Fruit fly (Drosophila melanogaster) whole organism, prepupa: ENCODE measurements around the gene Taf11.
A peak's percentile ranks its signal among the peaks of the same experiment; 100 is the strongest.

Source experiments
- Blimp-1 ChIP-seq: fragments of 200-800 bp; sonication (Bioruptor generic); optimal IDR thresholded peaks from 3 replicates; lab custom pipeline; 2017; ENCODE audit warnings: missing biosample characterization, missing genetic modification characterization, mild to moderate bottlenecking, moderate library complexity, missing genetic modification reagents
- CG10669 ChIP-seq: fragments of 200-800 bp; sonication (Bioruptor generic); optimal IDR thresholded peaks from 3 replicates; lab custom pipeline; 2018; ENCODE audit warnings: missing biosample characterization, mild to moderate bottlenecking, missing genetic modification characterization, moderate library complexity
- CG11294 ChIP-seq: fragments of 200-800 bp; sonication (Bioruptor generic); IDR thresholded peaks from 2 replicates; pipeline ENCODE4 v1.3.6; 2022; ENCODE audit warnings: missing biosample characterization, missing genetic modification characterization
- CG11762 ChIP-seq: fragments of 200-800 bp; sonication (Bioruptor generic); optimal IDR thresholded peaks from 3 replicates; lab custom pipeline; 2016; ENCODE audit warnings: missing biosample characterization, missing genetic modification characterization; ENCODE audit not compliant: insufficient read depth
- CG11902 ChIP-seq: fragments of 200-800 bp; sonication (Bioruptor generic); optimal IDR thresholded peaks from 3 replicates; lab custom pipeline; 2016; ENCODE audit warnings: missing biosample characterization, missing genetic modification characterization
- CG15336 ChIP-seq: fragments of 200-800 bp; sonication (Bioruptor generic); IDR thresholded peaks from 2 replicates; pipeline ENCODE4 v1.3.6; 2022; ENCODE audit warnings: missing biosample characterization, missing genetic modification characterization
- CG3032 ChIP-seq: fragments of 200-800 bp; optimal IDR thresholded peaks from 2 replicates; lab custom pipeline; 2019; ENCODE audit warnings: missing biosample characterization, mild to moderate bottlenecking, missing genetic modification characterization, moderate library complexity
- CG31627 ChIP-seq: fragments of 200-800 bp; sonication (Bioruptor generic); optimal IDR thresholded peaks from 3 replicates; lab custom pipeline; 2016; ENCODE audit warnings: missing biosample characterization, missing genetic modification characterization
- CG32006 ChIP-seq: fragments of 200-800 bp; sonication (Bioruptor generic); optimal IDR thresholded peaks from 3 replicates; lab custom pipeline; 2017; ENCODE audit warnings: missing biosample characterization, mild to moderate bottlenecking, missing genetic modification characterization
- CG34406 ChIP-seq: fragments of 200-800 bp; sonication (Bioruptor generic); optimal IDR thresholded peaks from 3 replicates; lab custom pipeline; 2016; ENCODE audit warnings: missing biosample characterization, missing genetic modification characterization
- CG3919 ChIP-seq: fragments of 200-800 bp; sonication (Bioruptor generic); optimal IDR thresholded peaks from 3 replicates; lab custom pipeline; 2016; ENCODE audit warnings: missing biosample characterization, missing genetic modification characterization
- CG6276 ChIP-seq: fragments of 200-800 bp; sonication (Bioruptor generic); optimal IDR thresholded peaks from 2 replicates; lab custom pipeline; 2017; ENCODE audit warnings: missing biosample characterization, mild to moderate bottlenecking, missing genetic modification characterization
- CG6854 ChIP-seq: fragments of 200-800 bp; sonication (Bioruptor generic); optimal IDR thresholded peaks from 2 replicates; lab custom pipeline; 2017; ENCODE audit warnings: missing biosample characterization, mild to moderate bottlenecking, missing genetic modification characterization
- CG8119 ChIP-seq: fragments of 200-800 bp; sonication (Bioruptor generic); IDR thresholded peaks from 3 replicates; pipeline ENCODE4 v1.3.6; 2022; ENCODE audit warnings: missing biosample characterization, missing genetic modification characterization
- CG8319 ChIP-seq: fragments of 200-800 bp; sonication (Bioruptor generic); optimal IDR thresholded peaks from 3 replicates; lab custom pipeline; 2016; ENCODE audit warnings: missing biosample characterization, missing genetic modification characterization
- CG8632 ChIP-seq: fragments of 200-800 bp; sonication (Bioruptor generic); optimal IDR thresholded peaks from 3 replicates; lab custom pipeline; 2016; ENCODE audit warnings: missing biosample characterization, missing genetic modification characterization
- Eip78C ChIP-seq: fragments of 200-800 bp; sonication (Bioruptor generic); peaks from one replicate; lab custom pipeline; 2016; ENCODE audit warnings: missing biosample characterization, missing genetic modification characterization
- Eip93F ChIP-seq: fragments of 200-800 bp; sonication (Bioruptor generic); optimal IDR thresholded peaks from 2 replicates; lab custom pipeline; 2016; ENCODE audit warnings: missing biosample characterization, mild to moderate bottlenecking, missing genetic modification characterization
- Ets21C ChIP-seq: fragments of 200-800 bp; sonication (Bioruptor generic); optimal IDR thresholded peaks from 3 replicates; lab custom pipeline; 2016; ENCODE audit warnings: missing biosample characterization, missing genetic modification characterization
- Ets96B ChIP-seq: fragments of 200-800 bp; optimal IDR thresholded peaks from 2 replicates; lab custom pipeline; 2019; ENCODE audit warnings: missing biosample characterization, mild to moderate bottlenecking, missing genetic modification characterization, moderate library complexity
- Gug ChIP-seq: fragments of 200-800 bp; sonication (Bioruptor generic); IDR thresholded peaks from 2 replicates; pipeline ENCODE4 v1.3.6; 2022; ENCODE audit warnings: missing biosample characterization, missing genetic modification characterization
- Hr38 ChIP-seq: sonication (Bioruptor generic); optimal IDR thresholded peaks from 2 replicates; lab custom pipeline; 2016; ENCODE audit warnings: missing biosample characterization, missing genetic modification characterization
- Hr4 ChIP-seq: fragments of 200-800 bp; sonication (Bioruptor generic); optimal IDR thresholded peaks from 3 replicates; lab custom pipeline; 2016; ENCODE audit warnings: missing biosample characterization, missing genetic modification characterization
- Lpt ChIP-seq: fragments of 200-800 bp; sonication (Bioruptor generic); optimal IDR thresholded peaks from 3 replicates; lab custom pipeline; 2016; ENCODE audit warnings: missing biosample characterization, missing genetic modification characterization
- Met ChIP-seq: fragments of 200-800 bp; sonication (Bioruptor generic); optimal IDR thresholded peaks from 3 replicates; lab custom pipeline; 2016; ENCODE audit warnings: missing biosample characterization, missing genetic modification characterization
- OdsH ChIP-seq: fragments of 200-800 bp; sonication (Bioruptor generic); optimal IDR thresholded peaks from 3 replicates; lab custom pipeline; 2016; ENCODE audit warnings: missing biosample characterization, missing genetic modification characterization
- Smox ChIP-seq: fragments of 200-800 bp; sonication (Bioruptor generic); optimal IDR thresholded peaks from 3 replicates; lab custom pipeline; 2016; ENCODE audit warnings: missing biosample characterization, missing genetic modification characterization
- Sox15 ChIP-seq: fragments of 200-800 bp; sonication (Bioruptor generic); optimal IDR thresholded peaks from 3 replicates; lab custom pipeline; 2016; ENCODE audit warnings: missing biosample characterization, missing genetic modification characterization
- achi ChIP-seq: fragments of 200-800 bp; sonication (Bioruptor generic); optimal IDR thresholded peaks from 3 replicates; lab custom pipeline; 2016; ENCODE audit warnings: missing biosample characterization, missing genetic modification characterization
- acj6 ChIP-seq: fragments of 200-800 bp; sonication (Bioruptor generic); optimal IDR thresholded peaks from 3 replicates; lab custom pipeline; 2016; ENCODE audit warnings: missing biosample characterization, missing genetic modification characterization
- dac ChIP-seq: fragments of 200-800 bp; sonication (Bioruptor generic); optimal IDR thresholded peaks from 2 replicates; lab custom pipeline; 2017; ENCODE audit warnings: missing biosample characterization, mild to moderate bottlenecking, missing genetic modification characterization
- esn ChIP-seq: fragments of 200-800 bp; sonication (Bioruptor generic); optimal IDR thresholded peaks from 2 replicates; lab custom pipeline; 2016; ENCODE audit warnings: missing biosample characterization, mild to moderate bottlenecking, missing genetic modification characterization, moderate library complexity
- fd59A ChIP-seq: fragments of 200-800 bp; sonication (Bioruptor generic); optimal IDR thresholded peaks from 2 replicates; lab custom pipeline; 2017; ENCODE audit warnings: missing biosample characterization, mild to moderate bottlenecking, missing genetic modification characterization, missing genetic modification reagents
- fkh ChIP-seq: fragments of 200-800 bp; sonication (Bioruptor generic); optimal IDR thresholded peaks from 3 replicates; lab custom pipeline; 2017; ENCODE audit warnings: missing biosample characterization, mild to moderate bottlenecking, missing genetic modification characterization, moderate library complexity
- lz ChIP-seq: fragments of 200-800 bp; sonication (Bioruptor generic); optimal IDR thresholded peaks from 3 replicates; lab custom pipeline; 2016; ENCODE audit warnings: missing biosample characterization, missing genetic modification characterization
- net ChIP-seq: fragments of 200-800 bp; sonication (Bioruptor generic); optimal IDR thresholded peaks from 3 replicates; lab custom pipeline; 2016; ENCODE audit warnings: missing biosample characterization, missing genetic modification characterization
- pdm3 ChIP-seq: fragments of 200-800 bp; sonication (Bioruptor generic); optimal IDR thresholded peaks from 3 replicates; lab custom pipeline; 2016; ENCODE audit warnings: missing biosample characterization, missing genetic modification characterization
- spab ChIP-seq: fragments of 200-800 bp; sonication (Bioruptor generic); optimal IDR thresholded peaks from 2 replicates; lab custom pipeline; 2017; ENCODE audit warnings: missing biosample characterization, mild to moderate bottlenecking, missing genetic modification characterization, missing genetic modification reagents
- ss ChIP-seq, 2 experiments: fragments of 200-800 bp; sonication (Bioruptor generic); optimal IDR thresholded peaks; 2 replicates in 1 of 2; 3 replicates in 1 of 2; lab custom pipeline; 2017 to 2018; ENCODE audit warnings: mild to moderate bottlenecking in 2 of 2, missing biosample characterization in 2 of 2, missing genetic modification characterization in 2 of 2, moderate library complexity in 1 of 2
- svp ChIP-seq: fragments of 200-800 bp; sonication (Bioruptor generic); peaks from one replicate; lab custom pipeline; 2016; ENCODE audit warnings: missing biosample characterization, missing genetic modification characterization
- topi ChIP-seq: fragments of 200-800 bp; sonication (Bioruptor generic); optimal IDR thresholded peaks from 3 replicates; lab custom pipeline; 2016; ENCODE audit warnings: missing biosample characterization, missing genetic modification characterization

Taf11 gene

DNA sequence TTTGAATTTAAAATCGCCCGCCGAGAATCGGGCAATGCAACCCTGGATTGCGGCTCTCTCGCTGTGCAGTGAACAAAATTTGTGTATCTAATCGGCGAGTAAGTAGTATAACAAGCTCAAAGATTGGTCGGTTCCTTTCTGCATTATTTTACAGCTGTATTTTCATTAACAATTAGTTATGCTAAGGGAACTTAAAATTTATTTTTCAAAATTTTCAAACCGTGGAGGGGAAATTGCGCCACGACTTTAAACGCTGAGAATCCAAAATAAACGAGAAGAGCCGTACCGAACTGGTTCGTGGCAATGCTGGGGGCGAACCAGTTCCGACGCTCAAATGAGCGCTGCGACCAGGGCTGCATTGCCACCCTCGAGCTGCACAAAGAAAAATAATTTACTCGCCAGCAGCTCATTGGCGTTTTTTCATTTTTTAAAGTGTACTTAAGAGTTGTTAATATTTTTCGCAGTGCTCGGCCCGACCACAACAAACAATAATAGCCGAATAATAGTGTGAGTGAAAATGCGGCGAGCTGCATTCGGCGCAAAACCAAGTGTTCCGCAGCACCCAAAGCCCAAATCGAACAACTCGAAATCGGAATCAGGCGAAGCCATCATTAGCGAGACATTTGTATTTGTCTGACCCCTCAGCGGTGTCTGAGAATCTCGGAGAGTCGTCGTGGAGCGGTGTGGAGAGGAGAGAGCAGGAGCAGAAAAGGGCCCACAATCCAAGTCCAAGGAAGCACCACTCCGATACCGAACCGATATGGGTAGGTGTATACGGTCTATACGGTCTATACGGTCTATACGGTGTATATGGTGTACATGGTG is 4.9 kb downstream of the Taf11 start, which contains the start of gene zf30C (continued):
- TF ChIP-seq Smox (GFP tag; lab: Kevin White, UChicago): peak; percentile 87
- TF ChIP-seq Hr4 (GFP tag; lab: Kevin White, UChicago): peak; percentile 93
- peak; percentile 93 for TF ChIP-seq pdm3 (GFP tag; lab: Kevin White, UChicago)
- peak; percentile 67 for TF ChIP-seq Gug (GFP tag; lab: Robert Waterston, UW)
- TF ChIP-seq CG11294: peak; percentile 79
- peak; percentile 96 for TF ChIP-seq svp (GFP tag; lab: Kevin White, UChicago)
- TF ChIP-seq lz (GFP tag; lab: Kevin White, UChicago): peak; percentile 92
- peak; percentile 57 for TF ChIP-seq spab (GFP tag; lab: Kevin White, UChicago)
- peak; percentile 81 for TF ChIP-seq dac (GFP tag; lab: Kevin White, UChicago)
- TF ChIP-seq ss (GFP tag; optimal IDR thresholded peaks at IDR 0.05; lab: Kevin White, UChicago): peak in 1 of 2 experiments; percentile 50
- TF ChIP-seq CG8119 (GFP tag; lab: Robert Waterston, UW): peak; percentile 73
- peak; percentile 80 for TF ChIP-seq CG8632
- TF ChIP-seq CG32006 (GFP tag; lab: Kevin White, UChicago): peak; percentile 85
- peak; percentile 91 for TF ChIP-seq Hr38 (GFP tag; lab: Kevin White, UChicago)
- TF ChIP-seq CG34406: peak; percentile 74
- peak; percentile 73 for TF ChIP-seq CG10669
- peak; percentile 86 for TF ChIP-seq CG8319 (GFP tag; lab: Kevin White, UChicago)
- TF ChIP-seq Ets96B (tag; lab: Kevin White, UChicago): peak; percentile 64
- peak; percentile 61 for TF ChIP-seq fd59A (GFP tag; lab: Kevin White, UChicago)
- TF ChIP-seq net (GFP tag; lab: Kevin White, UChicago): peak; percentile 86
- TF ChIP-seq Lpt (GFP tag; lab: Kevin White, UChicago): peak; percentile 78
- TF ChIP-seq Sox15: peak; percentile 80
- TF ChIP-seq CG3032 (tag; lab: Kevin White, UChicago): peak; percentile 65
- TF ChIP-seq CG6276 (GFP tag; lab: Kevin White, UChicago): peak; percentile 67
- peak; percentile 90 for TF ChIP-seq OdsH (GFP tag; lab: Kevin White, UChicago)
- TF ChIP-seq Blimp-1: peak; percentile 23
- peak; percentile 93 for TF ChIP-seq esn
- TF ChIP-seq CG11762: peak; percentile 72
- peak; percentile 90 for TF ChIP-seq achi (GFP tag; lab: Kevin White, UChicago)
- TF ChIP-seq CG15336: peak; percentile 75
- TF ChIP-seq CG6854 (GFP tag; lab: Kevin White, UChicago): no peak
- peak; percentile 89 for TF ChIP-seq Met
- TF ChIP-seq Eip93F (GFP tag; lab: Kevin White, UChicago): peak; percentile 23
- TF ChIP-seq acj6: peak; percentile 90

dm6 chr2L:9754817-9755216 is 8.2 kb downstream of the Taf11 start:
- TF ChIP-seq CG32006 (GFP tag; lab: Kevin White, UChicago) (peak; percentile 34), ss (GFP tag; optimal IDR thresholded peaks at IDR 0.05; lab: Kevin White, UChicago) (peak in 1 of 2 experiments; percentile 19), Ets21C (GFP tag; lab: Kevin White, UChicago) (no peak), Ets96B (tag; lab: Kevin White, UChicago) (peak; percentile 21), Eip78C (peak; percentile 70), CG10669 (peak; percentile 5), CG31627 (no peak), svp (GFP tag; lab: Kevin White, UChicago) (peak; percentile 62)
- TF ChIP-seq, all 60 proteins: peak for 6

dm6 chr2L:9753357-9753756 is 9.7 kb downstream of the Taf11 start:
- TF ChIP-seq topi (GFP tag; lab: Kevin White, UChicago) (no peak), Hr38 (GFP tag; lab: Kevin White, UChicago) (no peak), OdsH (GFP tag; lab: Kevin White, UChicago) (no peak), net (GFP tag; lab: Kevin White, UChicago) (no peak), Smox (GFP tag; lab: Kevin White, UChicago) (no peak), dac (GFP tag; lab: Kevin White, UChicago) (no peak), Hr4 (GFP tag; lab: Kevin White, UChicago) (no peak), CG11902 (GFP tag; lab: Kevin White, UChicago) (no peak), fkh (GFP tag; lab: Kevin White, UChicago) (no peak), CG3919 (GFP tag; lab: Kevin White, UChicago) (no peak), CG3032 (tag; lab: Kevin White, UChicago) (no peak), CG32006 (GFP tag; lab: Kevin White, UChicago) (no peak), CG34406 (no peak), Eip78C (no peak)
